Fruit fly (Drosophila melanogaster): ENCODE data around the gene CG14075.

Gene CG14075

dm6 chr3L:18996774-18997589, 12.2 kb downstream of the CG14075 start (continued):
- TF ChIP-seq Bgb (GFP tag; IDR thresholded peaks at IDR 0.05; ENCODE audit: partially characterized antibody) (no peak), dan (GFP tag; IDR thresholded peaks at IDR 0.05) (no peak), Dref (GFP tag; IDR thresholded peaks at IDR 0.05) (no peak), CG17328 (GFP tag; IDR thresholded peaks at IDR 0.05) (no peak), Taf1 (GFP tag; IDR thresholded peaks at IDR 0.05) (no peak), Doc2 (GFP tag; IDR thresholded peaks at IDR 0.05) (no peak), sr (GFP tag; IDR thresholded peaks at IDR 0.05) (no peak), scrt (GFP tag; optimal IDR thresholded peaks at IDR 0.05) (peak; percentile 27), dpn (GFP tag; optimal IDR thresholded peaks at IDR 0.05) (no peak), CG17912 (GFP tag; optimal IDR thresholded peaks at IDR 0.05) (no peak), CG30403 (GFP tag; optimal IDR thresholded peaks at IDR 0.05) (no peak), CG4820 (GFP tag; optimal IDR thresholded peaks at IDR 0.05) (no peak), hkb (optimal IDR thresholded peaks at IDR 0.05) (no peak), hkb (GFP tag; IDR thresholded peaks at IDR 0.05) (peak; percentile 31; the same call in 1 of the 2 replicates), CG2875 (GFP tag; optimal IDR thresholded peaks at IDR 0.05) (no peak), esg (GFP tag; conservative IDR thresholded peaks at IDR 0.05) (no peak), B-H2 (GFP tag; optimal IDR thresholded peaks at IDR 0.05) (peak; percentile 29), CG14667 (GFP tag; IDR thresholded peaks at IDR 0.05) (no peak), Hey (tag; optimal IDR thresholded peaks at IDR 0.05) (peak; percentile 19), Pdp1 (GFP tag; optimal IDR thresholded peaks at IDR 0.05) (peak in 1 of 2 experiments; percentile 93), CG32772 (GFP tag; IDR thresholded peaks at IDR 0.05) (no peak), E2f1 (GFP tag; IDR thresholded peaks at IDR 0.05) (no peak), CG9727 (GFP tag; optimal IDR thresholded peaks at IDR 0.05) (peak; percentile 65), CG34376 (GFP tag; optimal IDR thresholded peaks at IDR 0.05) (peak; percentile 89), kah (GFP tag; optimal IDR thresholded peaks at IDR 0.05) (no peak), Med (GFP tag) (peak; percentile 67), GATAe (GFP tag; conservative IDR thresholded peaks at IDR 0.05) (no peak), CG3726 (GFP tag; IDR thresholded peaks at IDR 0.05) (no peak), nerfin-2 (GFP tag; IDR thresholded peaks at IDR 0.05; ENCODE audit: partially characterized antibody) (no peak), sima (GFP tag; optimal IDR thresholded peaks at IDR 0.05) (no peak), CG10431 (GFP tag; optimal IDR thresholded peaks at IDR 0.05) (peak; percentile 11), CG7928 (GFP tag; optimal IDR thresholded peaks at IDR 0.05) (peak; percentile 73), CG9797 (GFP tag; optimal IDR thresholded peaks at IDR 0.05) (no peak), Dp (GFP tag; optimal IDR thresholded peaks at IDR 0.05) (no peak), hbn (GFP tag; IDR thresholded peaks at IDR 0.05; ENCODE audit: partially characterized antibody) (no peak), CG10654 (GFP tag; optimal IDR thresholded peaks at IDR 0.05) (no peak), Opbp (GFP tag; IDR thresholded peaks at IDR 0.05; ENCODE audit: partially characterized antibody) (no peak), so (GFP tag; IDR thresholded peaks at IDR 0.05) (no peak), CG12155 (GFP tag; optimal IDR thresholded peaks at IDR 0.05) (no peak), gcm2 (GFP tag; optimal IDR thresholded peaks at IDR 0.05) (no peak), pita (GFP tag; optimal IDR thresholded peaks at IDR 0.05) (no peak), gfzf (GFP tag; optimal IDR thresholded peaks at IDR 0.05) (no peak), unpg (GFP tag; optimal IDR thresholded peaks at IDR 0.05) (no peak), Scr (GFP tag; IDR thresholded peaks at IDR 0.05; ENCODE audit: partially characterized antibody) (no peak; the same call in 1 of the 2 replicates), Hand (GFP tag; optimal IDR thresholded peaks at IDR 0.05) (peak; percentile 30), CG13296 (GFP tag; optimal IDR thresholded peaks at IDR 0.05) (peak; percentile 83), CG15514 (GFP tag; optimal IDR thresholded peaks at IDR 0.05) (peak; percentile 6), slp2 (GFP tag; optimal IDR thresholded peaks at IDR 0.05) (no peak), CG7987 (GFP tag; optimal IDR thresholded peaks at IDR 0.05) (no peak)
